Worm (Caenorhabditis elegans) whole organism, L4/young adult: ENCODE measurements around the gene fax-1.

Source experiments
- W03F9.2 ChIP-seq: fragments of 150-350 bp; optimal IDR thresholded peaks from 2 replicates; lab custom pipeline; 2014; ENCODE audit warnings: missing biosample characterization, missing genetic modification characterization
- him-1 ChIP-seq: sonication (generic microtip); optimal IDR thresholded peaks from 2 replicates; lab custom pipeline; 2016; ENCODE audit warnings: missing genotype, missing genetic modification reagents, missing genetic modification characterization, missing compliant biosample characterization

- TF ChIP-seq W03F9.2 (tag; lab: Kevin White, UChicago) = no peak
- no peak for TF ChIP-seq him-1 (tag; lab: Kevin White, UChicago)
Measured at ce11 chrX:3204778-3205177, 5.6 kb upstream of the fax-1 start, which contains the start of gene F28B4.1.
